Fruit fly (Drosophila melanogaster) whole organism, embryonic: Measurements from ENCODE around the gene Gbs-70E.

ENCODE experiments used
- Atf-2 ChIP-seq: fragments of 200-800 bp; sonication (Bioruptor generic); optimal IDR thresholded peaks from 2 replicates; lab custom pipeline; 2016; ENCODE audit warnings: missing biosample characterization, missing genetic modification characterization
- BEAF-32 ChIP-seq: fragments of 200-800 bp; sonication (Bioruptor generic); optimal IDR thresholded peaks from 3 replicates; lab custom pipeline; 2017; ENCODE audit warnings: missing biosample characterization, missing genetic modification characterization, mild to moderate bottlenecking, moderate library complexity, missing genetic modification reagents
- CG10543 ChIP-seq: fragments of 200-800 bp; sonication (Bioruptor generic); optimal IDR thresholded peaks from 3 replicates; lab custom pipeline; 2017; ENCODE audit warnings: missing biosample characterization, mild to moderate bottlenecking, missing genetic modification characterization, moderate library complexity
- CG11695 ChIP-seq: fragments of 200-800 bp; sonication (Bioruptor generic); IDR thresholded peaks from 3 replicates; pipeline ENCODE4 v1.3.6; 2022; ENCODE audit warnings: missing biosample characterization, missing genetic modification characterization
- CG12299 ChIP-seq: fragments of 200-800 bp; sonication (Bioruptor generic); optimal IDR thresholded peaks from 2 replicates; lab custom pipeline; 2018; ENCODE audit warnings: missing biosample characterization, mild to moderate bottlenecking, missing genetic modification characterization
- CG14014 ChIP-seq: fragments of 200-800 bp; sonication (Bioruptor generic); IDR thresholded peaks from 2 replicates; pipeline ENCODE4 v1.3.6; 2022; ENCODE audit warnings: missing biosample characterization, missing genetic modification characterization
- CG16779 ChIP-seq: fragments of 200-800 bp; sonication (Bioruptor generic); IDR thresholded peaks from 2 replicates; pipeline ENCODE4 v1.3.6; 2022; ENCODE audit warnings: missing biosample characterization, missing genetic modification characterization
- CG16863 ChIP-seq: fragments of 200-800 bp; sonication (Bioruptor generic); optimal IDR thresholded peaks from 3 replicates; lab custom pipeline; 2016; ENCODE audit warnings: missing biosample characterization, missing genetic modification characterization
- CG17568 ChIP-seq: fragments of 200-800 bp; sonication (Bioruptor generic); optimal IDR thresholded peaks from 2 replicates; lab custom pipeline; 2018; ENCODE audit warnings: missing biosample characterization, mild to moderate bottlenecking, missing genetic modification characterization, moderate library complexity
- CG18619 ChIP-seq: fragments of 200-800 bp; sonication (Bioruptor generic); optimal IDR thresholded peaks from 3 replicates; lab custom pipeline; 2017; ENCODE audit warnings: missing biosample characterization, mild to moderate bottlenecking, missing genetic modification characterization
- CG30403 ChIP-seq: fragments of 200-800 bp; sonication (Bioruptor generic); optimal IDR thresholded peaks from 3 replicates; lab custom pipeline; 2016; ENCODE audit warnings: missing biosample characterization, missing genetic modification characterization
- CG34376 ChIP-seq: fragments of 200-800 bp; sonication (Bioruptor generic); optimal IDR thresholded peaks from 2 replicates; lab custom pipeline; 2018; ENCODE audit warnings: missing biosample characterization, mild to moderate bottlenecking, missing genetic modification characterization
- CG3995 ChIP-seq: fragments of 200-800 bp; sonication (Bioruptor generic); optimal IDR thresholded peaks from 3 replicates; lab custom pipeline; 2016; ENCODE audit warnings: missing biosample characterization, missing genetic modification characterization
- CG4360 ChIP-seq: fragments of 200-800 bp; sonication (Bioruptor generic); IDR thresholded peaks from 2 replicates; pipeline ENCODE4 v1.3.6; 2022; ENCODE audit warnings: missing biosample characterization, missing genetic modification characterization
- CG4820 ChIP-seq: fragments of 200-800 bp; sonication (Bioruptor generic); optimal IDR thresholded peaks from 3 replicates; lab custom pipeline; 2016; ENCODE audit warnings: missing biosample characterization, missing genetic modification characterization
- CG5245 ChIP-seq: fragments of 200-800 bp; sonication (Bioruptor generic); optimal IDR thresholded peaks from 3 replicates; lab custom pipeline; 2016; ENCODE audit warnings: missing biosample characterization, missing genetic modification characterization
- CG6272 ChIP-seq: fragments of 200-800 bp; sonication (Bioruptor generic); IDR thresholded peaks from 2 replicates; pipeline ENCODE4 v1.3.6; 2022; ENCODE audit warnings: missing biosample characterization, missing genetic modification characterization
- CG7839 ChIP-seq: fragments of 200-800 bp; sonication (Bioruptor generic); optimal IDR thresholded peaks from 3 replicates; lab custom pipeline; 2018; ENCODE audit warnings: missing biosample characterization, mild to moderate bottlenecking, missing genetic modification characterization, moderate library complexity
- CG7963 ChIP-seq: fragments of 200-800 bp; sonication (Bioruptor generic); IDR thresholded peaks from 3 replicates; pipeline ENCODE4 v1.3.6; 2022; ENCODE audit warnings: missing biosample characterization, missing genetic modification characterization; ENCODE audit not compliant: partially characterized antibody
- CG7987 ChIP-seq: fragments of 200-800 bp; sonication (Bioruptor generic); optimal IDR thresholded peaks from 2 replicates; lab custom pipeline; 2018; ENCODE audit warnings: missing biosample characterization, mild to moderate bottlenecking, missing genetic modification characterization, moderate library complexity
- Dbx ChIP-seq: fragments of 200-800 bp; sonication (Bioruptor generic); IDR thresholded peaks from 3 replicates; pipeline ENCODE4 v1.3.6; 2022; ENCODE audit warnings: missing biosample characterization, missing genetic modification characterization
- Eip74EF ChIP-seq, 2 experiments: fragments of 200-800 bp in 1 of 2; fragments of >200 bp in 1 of 2; sonication (Bioruptor generic) in 1 of 2; optimal IDR thresholded peaks; 2 replicates each; lab custom pipeline; 2017 to 2019; ENCODE audit warnings: missing biosample characterization in 2 of 2, missing genetic modification characterization in 2 of 2, mild to moderate bottlenecking in 1 of 2, moderate library complexity in 1 of 2
- Hr78 ChIP-seq, 2 experiments: fragments of 200-800 bp in 1 of 2; fragments of >200 bp in 1 of 2; sonication (Bioruptor generic) in 1 of 2; optimal IDR thresholded peaks; 2 replicates each; lab custom pipeline; 2017 to 2019; ENCODE audit warnings: missing biosample characterization in 2 of 2, missing genetic modification characterization in 2 of 2, mild to moderate bottlenecking in 1 of 2, moderate library complexity in 1 of 2
- Med ChIP-seq: fragments of 200-800 bp; sonication (Bioruptor generic); peaks from one replicate; lab custom pipeline; 2016; ENCODE audit warnings: missing biosample characterization, missing genetic modification characterization, mild to moderate bottlenecking, inconsistent platforms, moderate library complexity
- Mes4 ChIP-seq: fragments of 200-800 bp; sonication (Bioruptor generic); optimal IDR thresholded peaks from 2 replicates; lab custom pipeline; 2016; ENCODE audit warnings: missing biosample characterization, missing genetic modification characterization
- Pdp1 ChIP-seq, 2 experiments: fragments of 200-800 bp; sonication (Bioruptor generic); optimal IDR thresholded peaks; 3 replicates each; lab custom pipeline; 2016; ENCODE audit warnings: missing biosample characterization in 2 of 2, missing genetic modification characterization in 2 of 2, mild to moderate bottlenecking in 1 of 2, moderate library complexity in 1 of 2
- Xrp1 ChIP-seq: fragments of 200-800 bp; sonication (Bioruptor generic); IDR thresholded peaks from 2 replicates; pipeline ENCODE4 v1.3.6; 2022; ENCODE audit warnings: missing biosample characterization, missing genetic modification characterization
- abd-A ChIP-seq: fragments of 200-800 bp; sonication (Bioruptor generic); optimal IDR thresholded peaks from 3 replicates; lab custom pipeline; 2019; ENCODE audit warnings: missing biosample characterization, mild to moderate bottlenecking, missing genetic modification characterization, moderate library complexity
- amos ChIP-seq: fragments of 200-800 bp; sonication (Bioruptor generic); IDR thresholded peaks from 2 replicates; pipeline ENCODE4 v1.3.6; 2022; ENCODE audit warnings: missing biosample characterization, missing genetic modification characterization; ENCODE audit not compliant: partially characterized antibody
- bowl ChIP-seq: fragments of 200-800 bp; sonication (Bioruptor generic); IDR thresholded peaks from 2 replicates; pipeline ENCODE4 v1.3.6; 2022; ENCODE audit warnings: missing biosample characterization, missing genetic modification characterization
- cwo ChIP-seq: fragments of 200-800 bp; sonication (Bioruptor generic); optimal IDR thresholded peaks from 3 replicates; lab custom pipeline; 2017; ENCODE audit warnings: missing biosample characterization, missing genetic modification characterization, mild to moderate bottlenecking, moderate library complexity, missing genetic modification reagents
- dpn ChIP-seq, 2 experiments: fragments of 200-800 bp; sonication (Bioruptor generic); optimal IDR thresholded peaks; 3 replicates each; lab custom pipeline; 2016; ENCODE audit warnings: missing biosample characterization in 2 of 2, missing genetic modification characterization in 2 of 2
- exex ChIP-seq: fragments of 200-800 bp; sonication (Bioruptor generic); optimal IDR thresholded peaks from 4 replicates; lab custom pipeline; 2018; ENCODE audit warnings: missing biosample characterization, mild to moderate bottlenecking, missing genetic modification characterization, moderate library complexity
- grn ChIP-seq: fragments of 200-800 bp; sonication (Bioruptor generic); optimal IDR thresholded peaks from 3 replicates; lab custom pipeline; 2017; ENCODE audit warnings: missing biosample characterization, missing genetic modification characterization
- hbn ChIP-seq: fragments of 200-800 bp; sonication (Bioruptor generic); IDR thresholded peaks from 2 replicates; pipeline ENCODE4 v1.3.6; 2022; ENCODE audit warnings: missing biosample characterization, missing genetic modification characterization; ENCODE audit not compliant: partially characterized antibody
- inv ChIP-seq: fragments of 200-800 bp; sonication (Bioruptor generic); IDR thresholded peaks from 2 replicates; pipeline ENCODE4 v1.3.6; 2022; ENCODE audit warnings: missing biosample characterization, missing genetic modification characterization; ENCODE audit not compliant: partially characterized antibody
- maf-S ChIP-seq: fragments of 200-800 bp; sonication (Bioruptor generic); optimal IDR thresholded peaks from 2 replicates; lab custom pipeline; 2016; ENCODE audit warnings: missing biosample characterization, missing genetic modification characterization
- pzg ChIP-seq: fragments of 200-800 bp; sonication (Bioruptor generic); optimal IDR thresholded peaks from 3 replicates; lab custom pipeline; 2018; ENCODE audit warnings: missing biosample characterization, mild to moderate bottlenecking, missing genetic modification characterization, moderate library complexity
- rib ChIP-seq: fragments of 200-800 bp; sonication (Bioruptor generic); IDR thresholded peaks from 2 replicates; pipeline ENCODE4 v1.3.6; 2022; ENCODE audit warnings: missing biosample characterization, missing genetic modification characterization
- row ChIP-seq: fragments of 200-800 bp; sonication (Bioruptor generic); IDR thresholded peaks from 3 replicates; pipeline ENCODE4 v1.3.6; 2022; ENCODE audit warnings: missing biosample characterization, missing genetic modification characterization
- sens ChIP-seq: fragments of 200-800 bp; sonication (Bioruptor generic); peaks from one replicate; lab custom pipeline; 2016; ENCODE audit warnings: missing biosample characterization, missing genetic modification characterization
- seq ChIP-seq: fragments of 200-800 bp; sonication (Bioruptor generic); IDR thresholded peaks from 2 replicates; pipeline ENCODE4 v1.3.6; 2022; ENCODE audit warnings: missing biosample characterization, missing genetic modification characterization
- shn ChIP-seq: fragments of 200-800 bp; sonication (Bioruptor generic); optimal IDR thresholded peaks from 3 replicates; lab custom pipeline; 2016; ENCODE audit warnings: missing biosample characterization, missing genetic modification characterization
- sug ChIP-seq: fragments of 200-800 bp; optimal IDR thresholded peaks from 2 replicates; lab custom pipeline; 2019; ENCODE audit warnings: missing biosample characterization, mild to moderate bottlenecking, missing genetic modification characterization, moderate library complexity
- z ChIP-seq: fragments of 200-800 bp; sonication (Bioruptor generic); IDR thresholded peaks from 3 replicates; pipeline ENCODE4 v1.3.6; 2022; ENCODE audit warnings: missing biosample characterization, missing genetic modification characterization
- zfh2 ChIP-seq: fragments of 200-800 bp; sonication (Bioruptor generic); optimal IDR thresholded peaks from 2 replicates; lab custom pipeline; 2016; ENCODE audit warnings: missing biosample characterization, missing genetic modification characterization

Gene Gbs-70E

dm6 chr3L:14559659-14560058 lies 8.9 kb upstream of the Gbs-70E start, which contains the start of gene CG34039 (continued):
- TF ChIP-seq zfh2 (GFP tag; lab: Kevin White, UChicago) (no peak), BEAF-32 (GFP tag; lab: Kevin White, UChicago) (peak; percentile 88), CG7839 (tag; lab: Kevin White, UChicago) (peak; percentile 25), hbn (peak; percentile 94), CG16863 (GFP tag; lab: Kevin White, UChicago) (no peak), CG5245 (no peak), bowl (GFP tag; lab: Robert Waterston, UW) (no peak), CG17568 (GFP tag; lab: Kevin White, UChicago) (peak; percentile 9), pzg (peak; percentile 71)

dm6 chr3L:14558947-14559509 lies 8.3 kb upstream of the Gbs-70E start:
- TF ChIP-seq rib (GFP tag; lab: Robert Waterston, UW) (0 out of 2 replicates have a peak, but pooled peaks have one; percentile 29), grn (peak; percentile 45), CG3995 (GFP tag; lab: Kevin White, UChicago) (no peak), CG12299 (tag; lab: Kevin White, UChicago) (no peak), exex (peak; percentile 38), CG7987 (GFP tag; lab: Kevin White, UChicago) (peak; percentile 72), sens (GFP tag; lab: Kevin White, UChicago) (peak; percentile 78), row (GFP tag; lab: Robert Waterston, UW) (no peak), maf-S (GFP tag; lab: Kevin White, UChicago) (no peak), CG6272 (GFP tag; lab: Robert Waterston, UW) (no peak), Pdp1 (GFP tag; optimal IDR thresholded peaks at IDR 0.05; lab: Kevin White, UChicago) (peak in 1 of 2 experiments; percentile 19), shn (GFP tag; lab: Kevin White, UChicago) (no peak), Xrp1 (GFP tag; lab: Robert Waterston, UW) (no peak), seq (no peak), CG4360 (GFP tag; lab: Robert Waterston, UW) (0 out of 2 replicates have a peak, but pooled peaks have one; percentile 23), CG16779 (GFP tag; lab: Robert Waterston, UW) (no peak), CG30403 (no peak), CG18619 (GFP tag; lab: Kevin White, UChicago) (no peak), Eip74EF (GFP tag; optimal IDR thresholded peaks at IDR 0.05; lab: Kevin White, UChicago) (no peak), CG4820 (GFP tag; lab: Kevin White, UChicago) (no peak), CG11695 (GFP tag; lab: Robert Waterston, UW) (0 out of 3 replicates have a peak, but pooled peaks have one; percentile 7), CG14014 (GFP tag; lab: Robert Waterston, UW) (0 out of 2 replicates have a peak, but pooled peaks have one; percentile 18), Dbx (GFP tag; lab: Robert Waterston, UW) (no peak), sug (tag; lab: Kevin White, UChicago) (peak; percentile 90), Med (GFP tag; lab: Kevin White, UChicago) (peak; percentile 66), z (GFP tag; lab: Robert Waterston, UW) (0 out of 3 replicates have a peak, but pooled peaks have one; percentile 49), Hr78 (GFP tag; optimal IDR thresholded peaks at IDR 0.05; lab: Kevin White, UChicago) (peak in 1 of 2 experiments; percentile 15), CG7963 (GFP tag; lab: Robert Waterston, UW) (no peak), amos (no peak), Mes4 (GFP tag; lab: Kevin White, UChicago) (no peak), abd-A (peak; percentile 29), cwo (GFP tag; lab: Kevin White, UChicago) (peak; percentile 45), CG10543 (peak; percentile 1), inv (GFP tag; lab: Robert Waterston, UW) (no peak), dpn (GFP tag; optimal IDR thresholded peaks at IDR 0.05; lab: Kevin White, UChicago) (no peak), CG34376 (GFP tag; lab: Kevin White, UChicago) (peak; percentile 83), Atf-2 (GFP tag; lab: Kevin White, UChicago) (no peak)
